Fruit fly (Drosophila melanogaster) whole organism, pupa: ENCODE results near the gene CG13733.

Source experiments
- CG10348 ChIP-seq: fragments of 200-800 bp; sonication (Bioruptor generic); IDR thresholded peaks from 2 replicates; pipeline ENCODE4 v1.3.6; 2022; ENCODE audit warnings: missing biosample characterization, missing genetic modification characterization
- CG12605 ChIP-seq: fragments of 200-800 bp; sonication (Bioruptor generic); IDR thresholded peaks from 2 replicates; pipeline ENCODE4 v1.3.6; 2022; ENCODE audit warnings: missing biosample characterization, missing genetic modification characterization
- CG13204 ChIP-seq: fragments of 200-800 bp; sonication (Bioruptor generic); optimal IDR thresholded peaks from 2 replicates; lab custom pipeline; 2018; ENCODE audit warnings: missing biosample characterization, mild to moderate bottlenecking, missing genetic modification characterization, moderate library complexity
- CG14655 ChIP-seq: fragments of 200-800 bp; sonication (Bioruptor generic); optimal IDR thresholded peaks from 3 replicates; lab custom pipeline; 2017; ENCODE audit warnings: mild to moderate bottlenecking, missing biosample characterization, missing genetic modification reagents, missing genetic modification characterization
- CG15710 ChIP-seq: fragments of 200-800 bp; sonication (Bioruptor generic); optimal IDR thresholded peaks from 2 replicates; lab custom pipeline; 2018; ENCODE audit warnings: missing biosample characterization, mild to moderate bottlenecking, missing genetic modification characterization, moderate library complexity
- CG17806 ChIP-seq: fragments of 200-800 bp; sonication (Bioruptor generic); optimal IDR thresholded peaks from 2 replicates; lab custom pipeline; 2018; ENCODE audit warnings: missing biosample characterization, mild to moderate bottlenecking, missing genetic modification characterization, moderate library complexity
- CG32121 ChIP-seq: fragments of 200-800 bp; sonication (Bioruptor generic); IDR thresholded peaks from 2 replicates; pipeline ENCODE4 v1.3.6; 2022; ENCODE audit warnings: missing biosample characterization, missing genetic modification characterization
- CG34367 ChIP-seq: fragments of 200-800 bp; sonication (Bioruptor generic); optimal IDR thresholded peaks from 2 replicates; lab custom pipeline; 2018; ENCODE audit warnings: missing biosample characterization, mild to moderate bottlenecking, missing genetic modification characterization
- CG4496 ChIP-seq: fragments of 200-800 bp; sonication (Bioruptor generic); IDR thresholded peaks from 3 replicates; pipeline ENCODE4 v1.3.6; 2022; ENCODE audit warnings: missing biosample characterization, missing genetic modification characterization
- CG8159 ChIP-seq: fragments of 200-800 bp; sonication (Bioruptor generic); optimal IDR thresholded peaks from 3 replicates; lab custom pipeline; 2018; ENCODE audit warnings: missing biosample characterization, mild to moderate bottlenecking, missing genetic modification characterization, moderate library complexity
- CG8301 ChIP-seq: fragments of 200-800 bp; sonication (Bioruptor generic); optimal IDR thresholded peaks from 2 replicates; lab custom pipeline; 2018; ENCODE audit warnings: missing biosample characterization, mild to moderate bottlenecking, missing genetic modification characterization
- CG9948 ChIP-seq: fragments of 200-800 bp; sonication (Bioruptor generic); optimal IDR thresholded peaks from 2 replicates; lab custom pipeline; 2018; ENCODE audit warnings: missing biosample characterization, mild to moderate bottlenecking, missing genetic modification characterization, moderate library complexity
- D1 ChIP-seq: fragments of 200-800 bp; sonication (Bioruptor generic); optimal IDR thresholded peaks from 2 replicates; lab custom pipeline; 2018; ENCODE audit warnings: missing biosample characterization, mild to moderate bottlenecking, missing genetic modification characterization, moderate library complexity
- EcR ChIP-seq: fragments of 200-800 bp; sonication (Bioruptor generic); optimal IDR thresholded peaks from 3 replicates; lab custom pipeline; 2019; ENCODE audit warnings: missing biosample characterization, missing genetic modification characterization, mild to moderate bottlenecking, moderate library complexity, missing genetic modification reagents
- Ets98B ChIP-seq: fragments of 200-800 bp; sonication (Bioruptor generic); IDR thresholded peaks from 2 replicates; pipeline ENCODE4 v1.3.6; 2022; ENCODE audit warnings: missing biosample characterization, missing genetic modification characterization
- Pif1A ChIP-seq: fragments of 200-800 bp; sonication (Bioruptor generic); optimal IDR thresholded peaks from 3 replicates; lab custom pipeline; 2016; ENCODE audit warnings: missing biosample characterization, missing genetic modification characterization
- Pif1B ChIP-seq: fragments of 200-800 bp; sonication (Bioruptor generic); optimal IDR thresholded peaks from 3 replicates; lab custom pipeline; 2016; ENCODE audit warnings: missing biosample characterization, missing genetic modification characterization
- Snoo ChIP-seq: fragments of 200-800 bp; sonication (Bioruptor generic); optimal IDR thresholded peaks from 3 replicates; lab custom pipeline; 2017; ENCODE audit warnings: missing biosample characterization, mild to moderate bottlenecking, missing genetic modification characterization, inconsistent platforms
- fd96Ca ChIP-seq: fragments of 200-800 bp; sonication (Bioruptor generic); IDR thresholded peaks from 3 replicates; pipeline ENCODE4 v1.3.6; 2022; ENCODE audit warnings: missing biosample characterization, missing genetic modification characterization
- gl ChIP-seq: fragments of 200-800 bp; sonication (Bioruptor generic); optimal IDR thresholded peaks from 2 replicates; lab custom pipeline; 2018; ENCODE audit warnings: missing biosample characterization, mild to moderate bottlenecking, missing genetic modification characterization
- rn ChIP-seq: fragments of 200-800 bp; sonication (Bioruptor generic); IDR thresholded peaks from 2 replicates; pipeline ENCODE4 v1.3.6; 2022; ENCODE audit warnings: missing biosample characterization, missing genetic modification characterization

Gene CG13733

dm6 chr3L:17478826-17479225 lies at the start of gene CG13733, which contains the start of gene qjt:
CG13733 (minus strand) TSS chr3L:17478926.
qjt (plus strand) TSS chr3L:17479096.
- TF ChIP-seq CG8301 (tag; lab: Kevin White, UChicago) (no peak), EcR (no peak), CG8159 (no peak), rn (GFP tag; lab: Robert Waterston, UW) (no peak), Snoo (tag; lab: Kevin White, UChicago) (no peak), CG32121 (GFP tag; lab: Robert Waterston, UW) (no peak), Ets98B (no peak), CG34367 (tag; lab: Kevin White, UChicago) (no peak)

dm6 chr3L:17513893-17514616 lies 35.3 kb upstream of the CG13733 start, which contains the start of the genes U4-U6-60K and CG7564:
U4-U6-60K (minus strand) TSS chr3L:17513912.
CG7564 (plus strand) TSS chr3L:17514298.
- no peak for TF ChIP-seq CG12605 (GFP tag; lab: Robert Waterston, UW)
- peak; percentile 11 for TF ChIP-seq Pif1B (GFP tag; lab: Kevin White, UChicago)
- TF ChIP-seq CG4496 (GFP tag; lab: Robert Waterston, UW) = no peak
- TF ChIP-seq CG14655 (GFP tag; lab: Kevin White, UChicago) = no peak
- TF ChIP-seq CG32121 (GFP tag; lab: Robert Waterston, UW) = no peak
- TF ChIP-seq Snoo (tag; lab: Kevin White, UChicago) = peak; percentile 54
- TF ChIP-seq rn (GFP tag; lab: Robert Waterston, UW) = no peak
- no peak for TF ChIP-seq D1
- TF ChIP-seq CG34367 (tag; lab: Kevin White, UChicago) = peak; percentile 26
- TF ChIP-seq Pif1A (GFP tag; lab: Kevin White, UChicago) = no peak
- TF ChIP-seq CG15710 = peak; percentile 44
- TF ChIP-seq EcR = no peak
- TF ChIP-seq Ets98B = 0 out of 2 replicates have a peak, but pooled peaks have one; percentile 19
- peak; percentile 31 for TF ChIP-seq CG9948 (tag; lab: Kevin White, UChicago)
- peak; percentile 46 for TF ChIP-seq CG8159
- no peak for TF ChIP-seq CG17806 (tag; lab: Kevin White, UChicago)
- no peak for TF ChIP-seq gl
- no peak for TF ChIP-seq CG8301 (tag; lab: Kevin White, UChicago)
- TF ChIP-seq CG10348 (GFP tag; lab: Robert Waterston, UW) = no peak
- TF ChIP-seq CG13204 (GFP tag; lab: Kevin White, UChicago) = no peak

dm6 chr3L:17513492-17513891 lies 34.8 kb upstream of the CG13733 start:
- TF ChIP-seq CG13204 (GFP tag; lab: Kevin White, UChicago) (no peak), CG4496 (GFP tag; lab: Robert Waterston, UW) (no peak), Pif1A (GFP tag; lab: Kevin White, UChicago) (no peak), D1 (no peak), EcR (no peak), CG14655 (GFP tag; lab: Kevin White, UChicago) (no peak), CG34367 (tag; lab: Kevin White, UChicago) (no peak), CG32121 (GFP tag; lab: Robert Waterston, UW) (no peak), CG15710 (no peak), CG12605 (GFP tag; lab: Robert Waterston, UW) (no peak), CG10348 (GFP tag; lab: Robert Waterston, UW) (no peak), gl (no peak), CG17806 (tag; lab: Kevin White, UChicago) (no peak), CG8159 (no peak), CG9948 (tag; lab: Kevin White, UChicago) (no peak), rn (GFP tag; lab: Robert Waterston, UW) (no peak), Ets98B (no peak), CG8301 (tag; lab: Kevin White, UChicago) (no peak), Pif1B (GFP tag; lab: Kevin White, UChicago) (no peak)

dm6 chr3L:17506830-17507229 lies 28.1 kb upstream of the CG13733 start:
- TF ChIP-seq Pif1A (GFP tag; lab: Kevin White, UChicago) (no peak), CG14655 (GFP tag; lab: Kevin White, UChicago) (no peak), gl (no peak), Ets98B (no peak), CG10348 (GFP tag; lab: Robert Waterston, UW) (no peak), CG13204 (GFP tag; lab: Kevin White, UChicago) (no peak), CG12605 (GFP tag; lab: Robert Waterston, UW) (no peak), Pif1B (GFP tag; lab: Kevin White, UChicago) (no peak), CG8159 (peak; percentile 42), CG8301 (tag; lab: Kevin White, UChicago) (peak; percentile 26), CG32121 (GFP tag; lab: Robert Waterston, UW) (peak; percentile 22; the same call in 1 of the 2 replicates), D1 (no peak), Snoo (tag; lab: Kevin White, UChicago) (no peak), fd96Ca (no peak), EcR (no peak), CG9948 (tag; lab: Kevin White, UChicago) (peak; percentile 14)

- TF ChIP-seq Snoo (tag; lab: Kevin White, UChicago) (peak; percentile 42), CG8301 (tag; lab: Kevin White, UChicago) (peak; percentile 36), Pif1B (GFP tag; lab: Kevin White, UChicago) (no peak), Ets98B (no peak), D1 (peak; percentile 38), CG15710 (peak; percentile 21), CG14655 (GFP tag; lab: Kevin White, UChicago) (peak; percentile 69), CG32121 (GFP tag; lab: Robert Waterston, UW) (0 out of 2 replicates have a peak, but pooled peaks have one; percentile 30), CG34367 (tag; lab: Kevin White, UChicago) (no peak), EcR (no peak), CG9948 (tag; lab: Kevin White, UChicago) (peak; percentile 31), CG13204 (GFP tag; lab: Kevin White, UChicago) (no peak), CG8159 (peak; percentile 57), CG4496 (GFP tag; lab: Robert Waterston, UW) (peak; percentile 37; the same call in 1 of the 3 replicates), CG10348 (GFP tag; lab: Robert Waterston, UW) (no peak), Pif1A (GFP tag; lab: Kevin White, UChicago) (peak; percentile 37), CG17806 (tag; lab: Kevin White, UChicago) (peak; percentile 41)
Observed at dm6 chr3L:17506005-17506760, 27.5 kb upstream of the CG13733 start.
